Worm (Caenorhabditis elegans): ENCODE results near the gene C05C8.1.

ce11 chrV:7216016-7216415, 23.6 kb upstream of the C05C8.1 start:
- no peak for TF ChIP-seq nhr-12 (tag; optimal IDR thresholded peaks at IDR 0.05)
- no peak for TF ChIP-seq mab-5 (tag; optimal IDR thresholded peaks at IDR 0.05)
- TF ChIP-seq nhr-28 (tag; optimal IDR thresholded peaks at IDR 0.05) = no peak
- no peak for TF ChIP-seq lsy-2 (tag; optimal IDR thresholded peaks at IDR 0.05)
- no peak for TF ChIP-seq blmp-1 (tag; optimal IDR thresholded peaks at IDR 0.05)
- no peak for TF ChIP-seq nhr-237 (tag; optimal IDR thresholded peaks at IDR 0.05)
- no peak for TF ChIP-seq ces-1 (GFP tag; optimal IDR thresholded peaks at IDR 0.05)
- TF ChIP-seq ztf-11 (tag; optimal IDR thresholded peaks at IDR 0.05) = no peak
- TF ChIP-seq elt-1 (tag; optimal IDR thresholded peaks at IDR 0.05; ENCODE audit: borderline replicate concordance, insufficient read depth) = no peak
- no peak for TF ChIP-seq unc-62 (GFP tag; optimal IDR thresholded peaks at IDR 0.05)
- TF ChIP-seq nhr-2 (tag; optimal IDR thresholded peaks at IDR 0.05) = no peak
- no peak for TF ChIP-seq mep-1 (tag; optimal IDR thresholded peaks at IDR 0.05)

Measured in whole organism, mixed stage, embryonic.